Fruit fly (Drosophila melanogaster) whole organism, adult: ENCODE data around the gene Acp65Aa.

Experiments used
- cnc ChIP-seq, 2 experiments: fragments of >200 bp; optimal IDR thresholded peaks; 2 replicates each; lab custom pipeline; 2017
- kay ChIP-seq: fragments of 200-800 bp; sonication (Bioruptor generic); peaks from one replicate; lab custom pipeline; 2016; ENCODE audit warnings: missing biosample characterization, missing genetic modification characterization, borderline replicate concordance

DNA sequence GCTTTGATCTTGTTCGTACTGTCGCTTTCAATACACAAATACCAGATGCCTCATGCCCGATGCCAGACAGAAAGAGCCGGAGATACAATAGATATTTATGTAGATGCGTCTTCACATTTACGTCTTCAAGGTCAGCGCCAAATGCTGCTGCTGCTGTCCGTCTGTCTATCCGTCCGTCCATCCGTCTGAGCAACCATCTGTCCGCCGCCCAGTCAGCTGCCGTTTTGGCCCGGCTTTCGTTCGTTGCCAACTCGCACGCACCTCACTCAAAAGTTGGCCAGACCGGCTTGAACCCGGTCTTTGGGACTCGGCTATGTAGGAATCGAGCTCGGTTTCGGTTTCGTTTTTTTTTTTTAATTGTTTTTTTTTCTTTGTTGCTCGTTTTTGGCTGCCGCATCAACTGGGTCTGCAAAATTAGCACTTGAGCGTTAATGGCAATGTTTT is 2.4 kb upstream of the Acp65Aa start:
- TF ChIP-seq kay (GFP tag; lab: Kevin White, UChicago) (no peak), cnc (optimal IDR thresholded peaks at IDR 0.05; lab: Kevin White, UChicago) (no peak)
